Comparison of ENCODE assay signal across 2 fruit fly cellular contexts in the genomic region with DNA sequence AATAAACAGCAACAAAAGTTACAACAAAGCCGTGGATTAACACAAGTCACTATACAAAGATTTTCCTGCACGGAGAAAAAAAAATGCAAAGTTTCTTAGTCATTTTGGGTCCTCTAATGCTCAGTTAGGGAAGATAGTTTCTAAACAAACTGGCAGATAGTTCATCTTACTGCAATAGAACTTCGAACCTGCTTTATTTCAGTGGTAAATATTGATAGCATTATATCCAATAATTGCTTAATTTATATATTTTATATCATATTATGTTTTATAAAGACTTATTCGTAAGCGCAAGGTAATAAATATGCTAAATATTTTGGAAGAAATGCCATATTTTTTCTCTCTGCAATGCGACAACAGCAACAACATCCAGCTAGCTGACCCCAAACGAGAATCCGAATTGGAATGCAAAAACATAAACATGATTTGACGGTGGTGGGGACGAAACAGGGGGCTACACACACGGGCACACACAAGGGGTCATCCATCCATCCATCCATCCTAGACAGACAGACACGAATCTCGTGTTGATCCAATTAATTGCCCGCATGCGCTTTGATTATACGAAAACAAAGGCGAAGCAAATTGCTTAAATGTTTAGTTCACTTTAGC.
TF ChIP-seq lines count a peak whose summit lies in the region.

No protein-coding gene starts in this region.

TF ChIP-seq in whole organism, embryonic, 481 proteins besides CTCF, POLR2A, EP300 and RAD21 (continued from another document and continues in another):
- TF ChIP-seq CG11695 (GFP tag; IDR thresholded peaks at IDR 0.05; lab: Robert Waterston, UW), result peak; percentile 86
- no peak for TF ChIP-seq CG1024 (GFP tag; IDR thresholded peaks at IDR 0.05; lab: Robert Waterston, UW)
- TF ChIP-seq CG6272 (GFP tag; IDR thresholded peaks at IDR 0.05; lab: Robert Waterston, UW), result no peak
- TF ChIP-seq CG13775 (GFP tag; optimal IDR thresholded peaks at IDR 0.05; lab: Kevin White, UChicago), result peak; percentile 19
- TF ChIP-seq CG18262 (tag; optimal IDR thresholded peaks at IDR 0.05; lab: Kevin White, UChicago), result peak; percentile 85
- TF ChIP-seq CG4820 (GFP tag; optimal IDR thresholded peaks at IDR 0.05; lab: Kevin White, UChicago), result peak; percentile 38
- TF ChIP-seq H15 (GFP tag; IDR thresholded peaks at IDR 0.05; lab: Robert Waterston, UW), result no peak; the same call in 2 of the 3 replicates
- no peak for TF ChIP-seq MTF-1 (GFP tag; optimal IDR thresholded peaks at IDR 0.05; lab: Kevin White, UChicago; ENCODE audit: borderline replicate concordance)
- no peak for TF ChIP-seq CG17328 (GFP tag; IDR thresholded peaks at IDR 0.05; lab: Robert Waterston, UW)
- peak; percentile 51 for TF ChIP-seq CG3281 (GFP tag; optimal IDR thresholded peaks at IDR 0.05; lab: Kevin White, UChicago)
- peak; percentile 59; the same call in 1 of the 2 replicates for TF ChIP-seq CG11247 (GFP tag; IDR thresholded peaks at IDR 0.05; lab: Robert Waterston, UW)
- no peak for TF ChIP-seq D19B (GFP tag; optimal IDR thresholded peaks at IDR 0.05; lab: Kevin White, UChicago)
- TF ChIP-seq Dip2 (GFP tag; IDR thresholded peaks at IDR 0.05; lab: Robert Waterston, UW), result no peak
- no peak for TF ChIP-seq en (GFP tag; optimal IDR thresholded peaks at IDR 0.05; lab: Kevin White, UChicago)
- peak; percentile 26 for TF ChIP-seq Jarid2 (GFP tag; optimal IDR thresholded peaks at IDR 0.05; lab: Kevin White, UChicago)
- peak; percentile 53 for TF ChIP-seq CG30431 (GFP tag; optimal IDR thresholded peaks at IDR 0.05; lab: Kevin White, UChicago)
- peak; percentile 78 for TF ChIP-seq grau (tag; optimal IDR thresholded peaks at IDR 0.05; lab: Kevin White, UChicago)
- TF ChIP-seq Mes4 (GFP tag; optimal IDR thresholded peaks at IDR 0.05; lab: Kevin White, UChicago), result no peak
- no peak for TF ChIP-seq Dad (GFP tag; optimal IDR thresholded peaks at IDR 0.05; lab: Kevin White, UChicago)
- TF ChIP-seq D (optimal IDR thresholded peaks at IDR 0.05; lab: Kevin White, UChicago), result no peak
- TF ChIP-seq D (GFP tag; optimal IDR thresholded peaks at IDR 0.05; lab: Kevin White, UChicago), result peak; percentile 35
- peak; percentile 64 for TF ChIP-seq Hmr (GFP tag; optimal IDR thresholded peaks at IDR 0.05; lab: Kevin White, UChicago)
- TF ChIP-seq CG2116 (GFP tag; optimal IDR thresholded peaks at IDR 0.05; lab: Kevin White, UChicago), result peak; percentile 18
- no peak for TF ChIP-seq Hmx (GFP tag; optimal IDR thresholded peaks at IDR 0.05; lab: Kevin White, UChicago)
- no peak for TF ChIP-seq pros (GFP tag; optimal IDR thresholded peaks at IDR 0.05; lab: Kevin White, UChicago)
- peak; percentile 58 for TF ChIP-seq Med (GFP tag; lab: Kevin White, UChicago)
- TF ChIP-seq Ravus (GFP tag; IDR thresholded peaks at IDR 0.05; lab: Robert Waterston, UW), result no peak
- no peak for TF ChIP-seq B-H2 (GFP tag; optimal IDR thresholded peaks at IDR 0.05; lab: Kevin White, UChicago)
- TF ChIP-seq CG10209 (GFP tag; optimal IDR thresholded peaks at IDR 0.05; lab: Kevin White, UChicago), result peak; percentile 77
- TF ChIP-seq CG33557 (GFP tag; optimal IDR thresholded peaks at IDR 0.05; lab: Kevin White, UChicago), result no peak
- no peak for TF ChIP-seq dan (GFP tag; IDR thresholded peaks at IDR 0.05; lab: Robert Waterston, UW)
- peak; percentile 41; the same call in 1 of the 2 replicates for TF ChIP-seq CG4730 (GFP tag; IDR thresholded peaks at IDR 0.05; lab: Robert Waterston, UW)
- TF ChIP-seq zf30C (GFP tag; optimal IDR thresholded peaks at IDR 0.05; lab: Kevin White, UChicago), result no peak
- no peak for TF ChIP-seq CG4617 (GFP tag; optimal IDR thresholded peaks at IDR 0.05; lab: Kevin White, UChicago; ENCODE audit: borderline replicate concordance)
- 0 out of 4 replicates have a peak, but pooled peaks have one; percentile 22 for TF ChIP-seq chinmo (GFP tag; IDR thresholded peaks at IDR 0.05; lab: Robert Waterston, UW; ENCODE audit: partially characterized antibody)
- no peak for TF ChIP-seq Bgb (GFP tag; IDR thresholded peaks at IDR 0.05; lab: Robert Waterston, UW; ENCODE audit: partially characterized antibody)
- TF ChIP-seq CG8765 (GFP tag; IDR thresholded peaks at IDR 0.05; lab: Robert Waterston, UW), result no peak
- no peak for TF ChIP-seq Sry-δ (GFP tag; optimal IDR thresholded peaks at IDR 0.05; lab: Kevin White, UChicago)
- TF ChIP-seq tio (GFP tag; optimal IDR thresholded peaks at IDR 0.05; lab: Kevin White, UChicago), result peak; percentile 60
- TF ChIP-seq wek (GFP tag; optimal IDR thresholded peaks at IDR 0.05; lab: Kevin White, UChicago), result no peak
- no peak for TF ChIP-seq CG12071 (GFP tag; optimal IDR thresholded peaks at IDR 0.05; lab: Kevin White, UChicago)
- no peak for TF ChIP-seq ERR (GFP tag; optimal IDR thresholded peaks at IDR 0.05; lab: Kevin White, UChicago)
- TF ChIP-seq HLH4C (GFP tag; IDR thresholded peaks at IDR 0.05; lab: Robert Waterston, UW; ENCODE audit: partially characterized antibody), result no peak
- peak; percentile 49 for TF ChIP-seq ewg (GFP tag; optimal IDR thresholded peaks at IDR 0.05; lab: Kevin White, UChicago)
- TF ChIP-seq CG13123 (GFP tag; optimal IDR thresholded peaks at IDR 0.05; lab: Kevin White, UChicago), result no peak
- peak; percentile 85 for TF ChIP-seq CG2678 (tag; optimal IDR thresholded peaks at IDR 0.05; lab: Kevin White, UChicago)
- TF ChIP-seq gro (GFP tag; optimal IDR thresholded peaks at IDR 0.05; lab: Kevin White, UChicago), result no peak
- TF ChIP-seq Usf (GFP tag; optimal IDR thresholded peaks at IDR 0.05; lab: Kevin White, UChicago), result no peak
- TF ChIP-seq CG16815 (GFP tag; optimal IDR thresholded peaks at IDR 0.05; lab: Kevin White, UChicago), result peak; percentile 20
- no peak for TF ChIP-seq CG1792 (GFP tag; optimal IDR thresholded peaks at IDR 0.05; lab: Kevin White, UChicago)
- TF ChIP-seq CG12942 (GFP tag; optimal IDR thresholded peaks at IDR 0.05; lab: Kevin White, UChicago), result peak; percentile 23
- peak; percentile 93 for TF ChIP-seq CG17361 (GFP tag; IDR thresholded peaks at IDR 0.05; lab: Robert Waterston, UW)
- peak; percentile 13 for TF ChIP-seq zen (tag; optimal IDR thresholded peaks at IDR 0.05; lab: Kevin White, UChicago)
- TF ChIP-seq CG1602 (GFP tag; optimal IDR thresholded peaks at IDR 0.05; lab: Kevin White, UChicago), result peak; percentile 50
- TF ChIP-seq phol (tag; optimal IDR thresholded peaks at IDR 0.05; lab: Kevin White, UChicago), result peak; percentile 84
- TF ChIP-seq zfh1 (GFP tag; IDR thresholded peaks at IDR 0.05; lab: Robert Waterston, UW), result peak; percentile 62; the same call in 1 of the 3 replicates
- no peak for TF ChIP-seq CG2202 (tag; optimal IDR thresholded peaks at IDR 0.05; lab: Kevin White, UChicago)
- TF ChIP-seq bab2 (GFP tag; optimal IDR thresholded peaks at IDR 0.05; lab: Kevin White, UChicago), result no peak
- TF ChIP-seq CG17186 (GFP tag; optimal IDR thresholded peaks at IDR 0.05; lab: Kevin White, UChicago), result no peak
- peak; percentile 68 for TF ChIP-seq cwo (GFP tag; optimal IDR thresholded peaks at IDR 0.05; lab: Kevin White, UChicago)
- TF ChIP-seq gcm2 (GFP tag; optimal IDR thresholded peaks at IDR 0.05; lab: Kevin White, UChicago), result no peak
- TF ChIP-seq fu2 (GFP tag; optimal IDR thresholded peaks at IDR 0.05; lab: Kevin White, UChicago), result no peak

TF ChIP-seq in whole organism, prepupa, 60 proteins besides CTCF, POLR2A, EP300 and RAD21 (continued from another document):
- peak; percentile 46 for TF ChIP-seq CG6276 (GFP tag; optimal IDR thresholded peaks at IDR 0.05; lab: Kevin White, UChicago)
- TF ChIP-seq Hr39 (GFP tag; optimal IDR thresholded peaks at IDR 0.05; lab: Kevin White, UChicago), result no peak
- peak; percentile 71 for TF ChIP-seq CG8119 (GFP tag; IDR thresholded peaks at IDR 0.05; lab: Robert Waterston, UW)
- TF ChIP-seq CG32006 (GFP tag; optimal IDR thresholded peaks at IDR 0.05; lab: Kevin White, UChicago), result peak; percentile 76
- no peak for TF ChIP-seq CG3919 (GFP tag; optimal IDR thresholded peaks at IDR 0.05; lab: Kevin White, UChicago)
- TF ChIP-seq CG11762 (GFP tag; optimal IDR thresholded peaks at IDR 0.05; lab: Kevin White, UChicago; ENCODE audit: insufficient read depth), result no peak
- peak; percentile 1 for TF ChIP-seq pdm3 (GFP tag; optimal IDR thresholded peaks at IDR 0.05; lab: Kevin White, UChicago)
- TF ChIP-seq Sox102F (GFP tag; optimal IDR thresholded peaks at IDR 0.05; lab: Kevin White, UChicago), result no peak
- peak in 1 of 2 experiments; percentile 35 for TF ChIP-seq salr (GFP tag; optimal IDR thresholded peaks at IDR 0.05; lab: Kevin White, UChicago)
- no peak for TF ChIP-seq CG10669 (GFP tag; optimal IDR thresholded peaks at IDR 0.05; lab: Kevin White, UChicago)
- TF ChIP-seq CG6808 (GFP tag; optimal IDR thresholded peaks at IDR 0.05; lab: Kevin White, UChicago), result no peak
- TF ChIP-seq CG4318 (GFP tag; optimal IDR thresholded peaks at IDR 0.05; lab: Kevin White, UChicago), result peak; percentile 42
- TF ChIP-seq Ets96B (tag; optimal IDR thresholded peaks at IDR 0.05; lab: Kevin White, UChicago), result peak; percentile 3
- no peak for TF ChIP-seq dac (GFP tag; optimal IDR thresholded peaks at IDR 0.05; lab: Kevin White, UChicago)
- TF ChIP-seq eg (GFP tag; IDR thresholded peaks at IDR 0.05; lab: Robert Waterston, UW), result peak; percentile 48; the same call in 2 of the 3 replicates
- TF ChIP-seq Met (GFP tag; optimal IDR thresholded peaks at IDR 0.05; lab: Kevin White, UChicago), result no peak
- no peak for TF ChIP-seq fd85E (GFP tag; optimal IDR thresholded peaks at IDR 0.05; lab: Kevin White, UChicago)
- TF ChIP-seq cyc (GFP tag; optimal IDR thresholded peaks at IDR 0.05; lab: Kevin White, UChicago), result no peak
- TF ChIP-seq CG3032 (tag; optimal IDR thresholded peaks at IDR 0.05; lab: Kevin White, UChicago), result no peak
- no peak for TF ChIP-seq CG6854 (GFP tag; optimal IDR thresholded peaks at IDR 0.05; lab: Kevin White, UChicago)
- no peak for TF ChIP-seq fkh (GFP tag; optimal IDR thresholded peaks at IDR 0.05; lab: Kevin White, UChicago)
